Worm (Caenorhabditis elegans) whole organism, early embryonic: ENCODE data around the gene lgc-48.

Source experiments
- ama-1 ChIP-seq: fragments of 150-350 bp; optimal IDR thresholded peaks from 2 replicates; lab custom pipeline; 2014
- ets-7 ChIP-seq: sonication (generic microtip); optimal IDR thresholded peaks from 2 replicates; lab custom pipeline; 2016; ENCODE audit warnings: missing genotype, missing genetic modification characterization, missing compliant biosample characterization
- pes-1 ChIP-seq: fragments of 200-800 bp; sonication (Bioruptor generic); IDR thresholded peaks from 2 replicates; pipeline ENCODE4 v1.3.6; 2022; ENCODE audit warnings: missing genetic modification reagents, missing genetic modification characterization, missing compliant biosample characterization
- scrt-1 ChIP-seq: fragments of 200-800 bp; sonication (Bioruptor generic); IDR thresholded peaks from 2 replicates; pipeline ENCODE4 v1.3.6; 2022; ENCODE audit warnings: missing genetic modification characterization, missing compliant biosample characterization

ce11 chrV:13387472-13387871, 47.4 kb downstream of the lgc-48 start:
- TF ChIP-seq ama-1 (lab: Kevin White, UChicago) = no peak
- TF ChIP-seq pes-1 (GFP tag; lab: Robert Waterston, UW) = no peak
- TF ChIP-seq ets-7 = no peak
- no peak for TF ChIP-seq scrt-1 (GFP tag; lab: Robert Waterston, UW)
